Fruit fly (Drosophila melanogaster): ENCODE results near the gene CG17068.
"Not testable (repeated sequence)": the region's sequence is repeated elsewhere in the genome, so short reads cannot be mapped to it uniquely, and the experiment has no call there.

- TF ChIP-seq Dll, CG8478, psq, pan (optimal IDR thresholded peaks at IDR 0.05): not testable (repeated sequence)
These were observed 8.0 kb upstream of the CG17068 start, which contains the start of gene CG42577 for dm6 chrX:20258939-20259338.
